In the genomic region with DNA sequence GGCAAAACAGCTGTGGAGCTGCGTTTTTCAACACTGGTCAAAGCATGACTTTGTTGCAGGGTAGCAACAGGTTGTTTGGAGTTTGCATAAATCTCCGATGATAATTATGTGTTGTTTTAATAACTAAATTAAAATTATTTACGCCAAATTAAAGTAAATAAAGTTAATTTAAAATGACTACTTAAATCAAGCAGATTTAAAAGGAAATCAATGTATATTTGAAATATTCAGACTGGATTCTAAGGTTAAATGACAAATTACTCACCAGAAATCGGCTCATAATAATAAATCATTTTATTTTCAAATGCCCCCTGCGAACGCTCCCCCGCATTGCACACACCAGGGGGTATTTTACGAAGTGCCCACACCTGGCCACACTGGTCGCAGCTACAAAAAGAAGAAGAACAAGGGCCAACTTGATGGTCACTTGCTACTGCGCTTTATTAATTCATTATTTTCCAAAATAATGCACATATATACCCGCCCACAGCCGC, we compare ENCODE assay signal across 6 fruit fly cellular contexts.
TF ChIP-seq lines count a peak whose summit lies in the region.

A gene (minus strand): TSS at position 40 of the 494 bp plus-strand sequence.
A gene (plus strand): TSS at position 371 of the 494 bp plus-strand sequence.

- TF ChIP-seq CTCF in whole organism, embryonic (GFP tag; optimal IDR thresholded peaks at IDR 0.05; lab: Kevin White, UChicago), result peak; percentile 40

TF ChIP-seq in whole organism, 6 proteins besides CTCF, POLR2A, EP300 and RAD21:
- peak; percentile 87 for TF ChIP-seq pan (optimal IDR thresholded peaks at IDR 0.05; lab: Kevin White, UChicago)
- no peak for TF ChIP-seq psq (optimal IDR thresholded peaks at IDR 0.05; lab: Kevin White, UChicago)
- TF ChIP-seq usp (GFP tag; optimal IDR thresholded peaks at IDR 0.05; lab: Kevin White, UChicago), result no peak

TF ChIP-seq in whole organism, adult, 20 proteins besides CTCF, POLR2A, EP300 and RAD21 (continues in another document):
- peak; percentile 95 for TF ChIP-seq CG33017 (tag; optimal IDR thresholded peaks at IDR 0.05; lab: Kevin White, UChicago)
- peak; percentile 89 for TF ChIP-seq Clk (GFP tag; optimal IDR thresholded peaks at IDR 0.05; lab: Kevin White, UChicago)
- TF ChIP-seq CG11617 (GFP tag; optimal IDR thresholded peaks at IDR 0.05; lab: Kevin White, UChicago), result peak; percentile 96
- peak; percentile 92 for TF ChIP-seq Crg-1 (GFP tag; optimal IDR thresholded peaks at IDR 0.05; lab: Kevin White, UChicago)
- TF ChIP-seq CG7045 (GFP tag; optimal IDR thresholded peaks at IDR 0.05; lab: Kevin White, UChicago), result peak; percentile 95
- peak; percentile 95 for TF ChIP-seq bab1 (GFP tag; optimal IDR thresholded peaks at IDR 0.05; lab: Kevin White, UChicago)
- peak; percentile 97 for TF ChIP-seq CG7101 (tag; optimal IDR thresholded peaks at IDR 0.05; lab: Kevin White, UChicago)
- TF ChIP-seq Hr96 (GFP tag; optimal IDR thresholded peaks at IDR 0.05; lab: Kevin White, UChicago), result peak; percentile 84
- TF ChIP-seq toe (GFP tag; optimal IDR thresholded peaks at IDR 0.05; lab: Kevin White, UChicago), result peak; percentile 92
- peak; percentile 88 for TF ChIP-seq ovo (GFP tag; optimal IDR thresholded peaks at IDR 0.05; lab: Kevin White, UChicago)
- peak; percentile 88 for TF ChIP-seq Mnt (GFP tag; optimal IDR thresholded peaks at IDR 0.05; lab: Kevin White, UChicago)
- TF ChIP-seq cnc (optimal IDR thresholded peaks at IDR 0.05; lab: Kevin White, UChicago), result no peak
- peak; percentile 85 for TF ChIP-seq tj (GFP tag; optimal IDR thresholded peaks at IDR 0.05; lab: Kevin White, UChicago)
- peak; percentile 72 for TF ChIP-seq cic (GFP tag; optimal IDR thresholded peaks at IDR 0.05; lab: Kevin White, UChicago)
- peak; percentile 88 for TF ChIP-seq CG14711 (tag; optimal IDR thresholded peaks at IDR 0.05; lab: Kevin White, UChicago)
- no peak for TF ChIP-seq kay (GFP tag; lab: Kevin White, UChicago; ENCODE audit: borderline replicate concordance)

TF ChIP-seq in whole organism, embryonic, 481 proteins besides CTCF, POLR2A, EP300 and RAD21 (continues in another document):
- peak; percentile 94 for TF ChIP-seq mam (GFP tag; optimal IDR thresholded peaks at IDR 0.05; lab: Kevin White, UChicago)
- peak; percentile 81 for TF ChIP-seq ewg (GFP tag; optimal IDR thresholded peaks at IDR 0.05; lab: Kevin White, UChicago)
- TF ChIP-seq Spps (tag; optimal IDR thresholded peaks at IDR 0.05; lab: Kevin White, UChicago), result peak; percentile 68
- TF ChIP-seq D19A (tag; optimal IDR thresholded peaks at IDR 0.05; lab: Kevin White, UChicago), result peak; percentile 78
- TF ChIP-seq Asciz (GFP tag; optimal IDR thresholded peaks at IDR 0.05; lab: Kevin White, UChicago), result peak; percentile 86
- no peak for TF ChIP-seq hkb (optimal IDR thresholded peaks at IDR 0.05; lab: Kevin White, UChicago)
- TF ChIP-seq hkb (GFP tag; IDR thresholded peaks at IDR 0.05; lab: Robert Waterston, UW), result peak; percentile 82
- peak; percentile 42 for TF ChIP-seq repo (GFP tag; optimal IDR thresholded peaks at IDR 0.05; lab: Kevin White, UChicago)
- peak; percentile 62 for TF ChIP-seq CG7928 (GFP tag; optimal IDR thresholded peaks at IDR 0.05; lab: Kevin White, UChicago)
- TF ChIP-seq Ssrp (tag; optimal IDR thresholded peaks at IDR 0.05; lab: Kevin White, UChicago), result peak; percentile 93
- TF ChIP-seq B-H2 (GFP tag; optimal IDR thresholded peaks at IDR 0.05; lab: Kevin White, UChicago), result peak; percentile 90
- TF ChIP-seq Bgb (GFP tag; IDR thresholded peaks at IDR 0.05; lab: Robert Waterston, UW; ENCODE audit: partially characterized antibody), result peak; percentile 45; the same call in 1 of the 2 replicates
- TF ChIP-seq Aef1 (GFP tag; IDR thresholded peaks at IDR 0.05; lab: Robert Waterston, UW), result peak; percentile 93
- peak; percentile 96 for TF ChIP-seq Abd-B (GFP tag; optimal IDR thresholded peaks at IDR 0.05; lab: Kevin White, UChicago)
- TF ChIP-seq sens (GFP tag; lab: Kevin White, UChicago), result peak; percentile 97
- TF ChIP-seq CG9437 (GFP tag; optimal IDR thresholded peaks at IDR 0.05; lab: Kevin White, UChicago), result peak; percentile 86

TF ChIP-seq in whole organism, prepupa, 60 proteins besides CTCF, POLR2A, EP300 and RAD21 (continues in another document):
- TF ChIP-seq CG16779 (tag; optimal IDR thresholded peaks at IDR 0.05; lab: Kevin White, UChicago), result peak; percentile 75
- TF ChIP-seq fd59A (GFP tag; optimal IDR thresholded peaks at IDR 0.05; lab: Kevin White, UChicago), result peak; percentile 89
- TF ChIP-seq pdm3 (GFP tag; optimal IDR thresholded peaks at IDR 0.05; lab: Kevin White, UChicago), result peak; percentile 95
- TF ChIP-seq cyc (GFP tag; optimal IDR thresholded peaks at IDR 0.05; lab: Kevin White, UChicago), result peak; percentile 92
- peak; percentile 91 for TF ChIP-seq Sox102F (GFP tag; optimal IDR thresholded peaks at IDR 0.05; lab: Kevin White, UChicago)
- TF ChIP-seq Ets21C (GFP tag; optimal IDR thresholded peaks at IDR 0.05; lab: Kevin White, UChicago), result peak; percentile 89
- peak; percentile 90 for TF ChIP-seq Eip75B (GFP tag; optimal IDR thresholded peaks at IDR 0.05; lab: Kevin White, UChicago)
- TF ChIP-seq spab (GFP tag; optimal IDR thresholded peaks at IDR 0.05; lab: Kevin White, UChicago), result no peak
- peak; percentile 96 for TF ChIP-seq svp (GFP tag; lab: Kevin White, UChicago)
- TF ChIP-seq CG6792 (GFP tag; optimal IDR thresholded peaks at IDR 0.05; lab: Kevin White, UChicago), result peak; percentile 92
- TF ChIP-seq CG7368 (GFP tag; optimal IDR thresholded peaks at IDR 0.05; lab: Kevin White, UChicago), result peak; percentile 87
- TF ChIP-seq dac (GFP tag; optimal IDR thresholded peaks at IDR 0.05; lab: Kevin White, UChicago), result peak; percentile 88
- peak; percentile 29 for TF ChIP-seq Hr38 (GFP tag; optimal IDR thresholded peaks at IDR 0.05; lab: Kevin White, UChicago)
- peak; percentile 97 for TF ChIP-seq OdsH (GFP tag; optimal IDR thresholded peaks at IDR 0.05; lab: Kevin White, UChicago)
- peak; percentile 97 for TF ChIP-seq CG3032 (tag; optimal IDR thresholded peaks at IDR 0.05; lab: Kevin White, UChicago)
- peak; percentile 75 for TF ChIP-seq Blimp-1 (GFP tag; optimal IDR thresholded peaks at IDR 0.05; lab: Kevin White, UChicago)
- TF ChIP-seq CG8632 (GFP tag; optimal IDR thresholded peaks at IDR 0.05; lab: Kevin White, UChicago), result peak; percentile 95

TF ChIP-seq in whole organism, pupa, 21 proteins besides CTCF, POLR2A, EP300 and RAD21 (continues in another document):
- peak; percentile 88 for TF ChIP-seq CG34367 (tag; optimal IDR thresholded peaks at IDR 0.05; lab: Kevin White, UChicago)
- peak; percentile 87 for TF ChIP-seq fd96Ca (GFP tag; IDR thresholded peaks at IDR 0.05; lab: Robert Waterston, UW)
- TF ChIP-seq CG14655 (GFP tag; optimal IDR thresholded peaks at IDR 0.05; lab: Kevin White, UChicago), result no peak
- TF ChIP-seq CG4496 (GFP tag; IDR thresholded peaks at IDR 0.05; lab: Robert Waterston, UW), result peak; percentile 95
- peak; percentile 92 for TF ChIP-seq Snoo (tag; optimal IDR thresholded peaks at IDR 0.05; lab: Kevin White, UChicago)
- peak; percentile 89 for TF ChIP-seq Ets98B (GFP tag; IDR thresholded peaks at IDR 0.05; lab: Robert Waterston, UW)
- peak; percentile 69 for TF ChIP-seq gl (tag; optimal IDR thresholded peaks at IDR 0.05; lab: Kevin White, UChicago)
- TF ChIP-seq CG9948 (tag; optimal IDR thresholded peaks at IDR 0.05; lab: Kevin White, UChicago), result peak; percentile 89
- TF ChIP-seq rn (GFP tag; IDR thresholded peaks at IDR 0.05; lab: Robert Waterston, UW), result peak; percentile 88
- TF ChIP-seq CG8301 (tag; optimal IDR thresholded peaks at IDR 0.05; lab: Kevin White, UChicago), result peak; percentile 86
- peak; percentile 88 for TF ChIP-seq CG17806 (tag; optimal IDR thresholded peaks at IDR 0.05; lab: Kevin White, UChicago)
- TF ChIP-seq CG8159 (tag; optimal IDR thresholded peaks at IDR 0.05; lab: Kevin White, UChicago), result peak; percentile 92
- no peak for TF ChIP-seq D1 (tag; optimal IDR thresholded peaks at IDR 0.05; lab: Kevin White, UChicago)
- peak; percentile 31 for TF ChIP-seq EcR (GFP tag; optimal IDR thresholded peaks at IDR 0.05; lab: Kevin White, UChicago)
- TF ChIP-seq Pif1A (GFP tag; optimal IDR thresholded peaks at IDR 0.05; lab: Kevin White, UChicago), result no peak
- no peak for TF ChIP-seq Pif1B (GFP tag; optimal IDR thresholded peaks at IDR 0.05; lab: Kevin White, UChicago)
- peak; percentile 87 for TF ChIP-seq CG12605 (GFP tag; IDR thresholded peaks at IDR 0.05; lab: Robert Waterston, UW)
- TF ChIP-seq CG10348 (GFP tag; IDR thresholded peaks at IDR 0.05; lab: Robert Waterston, UW), result peak; percentile 70
- peak; percentile 91 for TF ChIP-seq CG32121 (GFP tag; IDR thresholded peaks at IDR 0.05; lab: Robert Waterston, UW)

TF ChIP-seq in whole organism, wandering third instar larva, 38 proteins besides CTCF, POLR2A, EP300 and RAD21 (continues in another document):
- TF ChIP-seq tai (GFP tag; optimal IDR thresholded peaks at IDR 0.05; lab: Kevin White, UChicago) (no peak), CG9705 (GFP tag; optimal IDR thresholded peaks at IDR 0.05; lab: Kevin White, UChicago) (peak; percentile 92), CG32264 (GFP tag; optimal IDR thresholded peaks at IDR 0.05; lab: Kevin White, UChicago) (peak; percentile 47), Dif (GFP tag; optimal IDR thresholded peaks at IDR 0.05; lab: Kevin White, UChicago; ENCODE audit: partially characterized antibody) (no peak), Vsx2 (GFP tag; optimal IDR thresholded peaks at IDR 0.05; lab: Kevin White, UChicago; ENCODE audit: partially characterized antibody) (no peak), N (GFP tag; optimal IDR thresholded peaks at IDR 0.05; lab: Kevin White, UChicago) (no peak), woc (GFP tag; optimal IDR thresholded peaks at IDR 0.05; lab: Kevin White, UChicago) (peak; percentile 87), rgr (GFP tag; optimal IDR thresholded peaks at IDR 0.05; lab: Kevin White, UChicago) (peak; percentile 94), foxo (GFP tag; optimal IDR thresholded peaks at IDR 0.05; lab: Kevin White, UChicago) (peak in 1 of 2 experiments; percentile 97), sage (GFP tag; optimal IDR thresholded peaks at IDR 0.05; lab: Kevin White, UChicago) (no peak), Mio (GFP tag; optimal IDR thresholded peaks at IDR 0.05; lab: Kevin White, UChicago) (peak; percentile 18), fru (GFP tag; optimal IDR thresholded peaks at IDR 0.05; lab: Kevin White, UChicago) (peak; percentile 90), brk (GFP tag; optimal IDR thresholded peaks at IDR 0.05; lab: Kevin White, UChicago) (no peak), OdsH (GFP tag; optimal IDR thresholded peaks at IDR 0.05; lab: Kevin White, UChicago) (peak; percentile 93), sv (GFP tag; optimal IDR thresholded peaks at IDR 0.05; lab: Kevin White, UChicago) (peak; percentile 92), Jra (GFP tag; optimal IDR thresholded peaks at IDR 0.05; lab: Kevin White, UChicago) (no peak), Hr83 (GFP tag; optimal IDR thresholded peaks at IDR 0.05; lab: Kevin White, UChicago; ENCODE audit: poor library complexity, severe bottlenecking) (peak; percentile 62), HLH106 (tag; optimal IDR thresholded peaks at IDR 0.05; lab: Kevin White, UChicago) (peak; percentile 96), GATAd (GFP tag; optimal IDR thresholded peaks at IDR 0.05; lab: Kevin White, UChicago) (peak; percentile 78), psq (GFP tag; optimal IDR thresholded peaks at IDR 0.05; lab: Kevin White, UChicago) (peak; percentile 89), Myc (optimal IDR thresholded peaks at IDR 0.05; lab: Kevin White, UChicago) (no peak)
